Fruit fly (Drosophila melanogaster) S2 (cell line): ENCODE results near the gene RpL34a.

Experiments
- CG8478 ChIP-seq: fragments of >200 bp; optimal IDR thresholded peaks from 2 replicates; lab custom pipeline; 2018
- CTCF ChIP-seq, 2 experiments: fragments of >200 bp; optimal IDR thresholded peaks; 2 replicates each; lab custom pipeline; 2018

DNA sequence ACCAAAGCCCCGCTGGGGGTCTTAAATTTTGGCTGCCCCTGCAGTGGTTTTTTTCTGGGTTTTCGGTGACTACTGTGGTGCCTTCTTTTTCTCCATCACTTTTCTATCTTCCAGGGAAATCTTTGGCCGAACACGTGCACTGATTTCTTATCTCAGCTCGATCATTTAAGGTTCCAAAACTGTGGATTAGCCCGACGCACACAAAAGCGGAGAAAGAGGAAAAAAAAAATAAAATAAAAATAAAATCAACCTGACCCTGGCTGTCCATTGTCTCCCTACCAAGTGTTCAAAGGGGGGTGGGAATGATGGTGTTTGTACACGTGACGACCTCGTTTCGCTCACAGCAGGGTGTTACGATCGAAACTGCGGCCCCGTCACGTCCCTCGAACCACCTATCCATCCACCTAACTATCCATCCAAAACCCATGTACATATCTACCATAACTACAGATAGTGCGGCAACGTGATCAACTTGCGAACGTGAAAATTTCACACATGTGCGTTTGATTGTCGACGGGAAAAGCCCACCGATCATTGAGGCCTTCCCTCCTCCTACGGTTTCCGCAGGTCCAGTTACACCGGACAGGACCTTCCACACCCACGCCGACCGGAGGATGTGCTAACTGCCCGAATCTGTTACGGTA lies 32.3 kb downstream of the RpL34a start:
- TF ChIP-seq CTCF (optimal IDR thresholded peaks at IDR 0.05; lab: Kevin White, UChicago) (no peak), CG8478 (lab: Kevin White, UChicago) (no peak)
